Worm (Caenorhabditis elegans): Measurements from ENCODE around the gene dct-14.

dct-14 gene

DNA sequence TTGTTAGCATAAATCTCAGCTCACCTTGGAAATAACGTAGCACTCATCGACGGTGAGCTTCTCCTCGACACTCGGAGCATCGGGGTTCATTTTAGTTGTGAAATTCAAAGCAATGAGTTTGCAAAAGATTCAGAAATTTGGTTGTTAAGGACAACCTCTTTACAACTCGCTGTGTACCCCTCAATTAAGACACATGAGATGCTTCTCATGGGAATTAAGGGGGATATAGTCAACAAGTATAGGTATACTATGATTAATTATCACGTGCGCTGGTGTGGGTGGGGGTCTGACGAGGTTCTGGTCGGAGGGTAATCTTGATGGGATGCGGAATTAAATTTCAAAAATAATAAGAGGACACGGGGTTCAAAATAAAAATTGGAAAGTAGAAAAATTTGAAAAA lies at the start of gene dct-14:
dct-14 (minus strand) TSS at position 101 of the 400 bp plus-strand sequence.
- TF ChIP-seq aly-2 (tag; optimal IDR thresholded peaks at IDR 0.05): no peak
- TF ChIP-seq gmeb-1 (tag; optimal IDR thresholded peaks at IDR 0.05): no peak
- no peak for TF ChIP-seq ZK546.5 (tag; optimal IDR thresholded peaks at IDR 0.05)
- no peak for TF ChIP-seq ztf-1 (GFP tag; conservative IDR thresholded peaks at IDR 0.05)
- TF ChIP-seq ztf-11 (tag; optimal IDR thresholded peaks at IDR 0.05): no peak
- TF ChIP-seq peb-1 (tag; optimal IDR thresholded peaks at IDR 0.05): no peak
- no peak for TF ChIP-seq mbf-1 (tag; optimal IDR thresholded peaks at IDR 0.05)
- no peak for TF ChIP-seq mdl-1 (tag; optimal IDR thresholded peaks at IDR 0.05)

DNA sequence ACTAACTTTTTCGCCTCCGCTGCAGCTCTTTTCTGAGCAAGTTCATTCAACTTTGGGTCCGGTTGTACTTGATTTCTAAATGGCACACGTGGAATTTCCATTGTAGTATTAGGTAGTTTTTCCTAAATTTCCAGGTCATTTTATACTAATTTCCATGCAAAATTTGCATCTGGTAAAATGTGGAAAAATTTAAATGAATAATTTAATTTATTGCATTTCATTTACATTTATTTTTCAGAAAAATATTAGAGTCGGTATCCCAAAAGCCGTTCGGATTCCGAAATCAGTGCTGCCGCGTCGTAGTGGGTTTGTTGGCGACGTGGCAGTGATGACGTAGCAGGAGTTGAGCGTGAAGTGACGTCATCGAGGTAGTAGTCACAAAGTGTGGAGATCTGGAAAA lies 46.7 kb upstream of the dct-14 start, which contains the start of gene Y38H6C.18:
Y38H6C.18 (minus strand) TSS at position 101 of the 400 bp plus-strand sequence.
- no peak for TF ChIP-seq gmeb-1 (tag; optimal IDR thresholded peaks at IDR 0.05)
- TF ChIP-seq nhr-25 (tag; optimal IDR thresholded peaks at IDR 0.05): no peak
- no peak for TF ChIP-seq nhr-21 (tag; optimal IDR thresholded peaks at IDR 0.05)
- no peak for TF ChIP-seq unc-62 (GFP tag; optimal IDR thresholded peaks at IDR 0.05)

DNA sequence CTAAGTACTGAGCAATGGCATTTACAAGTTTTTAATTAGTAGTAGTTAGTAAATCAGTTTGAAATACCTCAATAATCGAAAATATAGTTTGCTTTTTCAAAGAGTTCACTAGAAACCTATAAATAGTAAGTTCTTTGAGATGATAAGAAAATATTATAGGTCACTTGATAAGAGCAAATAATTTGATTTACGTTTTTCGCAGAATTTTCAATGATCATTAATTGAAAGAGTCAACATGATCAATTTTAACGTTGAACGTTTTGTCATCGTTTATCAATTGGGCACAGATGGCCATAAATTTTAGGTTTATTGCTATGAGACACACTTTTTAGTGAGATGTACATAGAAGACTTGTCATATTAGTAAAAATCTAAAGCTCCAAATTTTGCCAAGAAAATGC lies 45.4 kb upstream of the dct-14 start:
- TF ChIP-seq unc-62 (GFP tag; optimal IDR thresholded peaks at IDR 0.05) (no peak), fos-1 (tag; optimal IDR thresholded peaks at IDR 0.05) (peak; percentile 10), nhr-23 (tag; optimal IDR thresholded peaks at IDR 0.05) (no peak)

DNA sequence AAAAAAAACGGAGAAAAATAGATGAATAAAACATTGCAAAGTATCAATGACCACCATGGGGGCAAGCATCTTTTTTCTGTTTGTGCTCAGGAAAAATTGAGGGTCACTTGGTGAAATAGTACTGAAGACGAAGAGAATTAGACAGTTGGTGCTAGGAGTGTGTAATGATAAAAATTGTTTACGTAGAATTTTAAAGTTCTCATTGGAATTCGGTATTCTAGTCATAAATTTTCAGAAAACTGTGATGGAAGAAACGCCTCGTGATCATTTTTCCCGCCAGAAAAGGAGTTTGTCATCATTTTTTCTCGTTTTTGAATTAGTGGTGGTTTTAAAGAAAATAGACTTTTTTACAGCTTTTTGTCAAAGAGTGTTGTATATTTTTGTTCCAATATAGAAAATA lies 44.3 kb upstream of the dct-14 start:
- TF ChIP-seq zag-1 (tag; optimal IDR thresholded peaks at IDR 0.05) (no peak), gmeb-1 (tag; optimal IDR thresholded peaks at IDR 0.05) (peak; percentile 19), skn-1 (tag; optimal IDR thresholded peaks at IDR 0.05) (peak; percentile 79), nhr-129 (tag; optimal IDR thresholded peaks at IDR 0.05) (no peak), nhr-237 (tag; optimal IDR thresholded peaks at IDR 0.05) (no peak)

DNA sequence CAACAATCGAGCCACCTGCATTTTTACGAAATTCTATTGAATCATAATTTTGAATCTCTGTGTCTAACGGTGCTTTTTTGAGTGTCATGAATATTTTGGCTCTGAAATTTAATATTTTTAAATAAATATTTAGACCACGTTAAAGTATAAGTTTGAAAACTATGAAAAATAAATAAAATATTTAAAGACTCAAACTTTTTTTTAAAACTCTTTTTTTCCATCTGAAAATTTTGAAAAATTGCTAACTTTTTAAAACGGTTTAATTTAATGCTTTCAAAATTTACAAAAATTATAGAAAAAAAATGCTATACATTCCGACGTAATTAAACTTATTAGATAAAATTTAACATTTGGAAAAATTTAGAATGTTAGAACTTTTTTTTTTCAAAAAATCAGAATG lies 43.8 kb upstream of the dct-14 start, which contains the start of gene slc-36.3:
slc-36.3 (minus strand) TSS at position 101 of the 400 bp plus-strand sequence.
- TF ChIP-seq skn-1 (tag; optimal IDR thresholded peaks at IDR 0.05): no peak
- TF ChIP-seq ztf-11 (tag; optimal IDR thresholded peaks at IDR 0.05): no peak
- no peak for TF ChIP-seq mdl-1 (tag; optimal IDR thresholded peaks at IDR 0.05)
- TF ChIP-seq ztf-1 (GFP tag; conservative IDR thresholded peaks at IDR 0.05): no peak
- TF ChIP-seq lin-39 (tag; optimal IDR thresholded peaks at IDR 0.05): no peak
- TF ChIP-seq R02D3.7 (tag; optimal IDR thresholded peaks at IDR 0.05): no peak
- TF ChIP-seq fos-1 (tag; optimal IDR thresholded peaks at IDR 0.05): no peak
- no peak for TF ChIP-seq mab-5 (tag; optimal IDR thresholded peaks at IDR 0.05)
- no peak for TF ChIP-seq nhr-11 (tag; optimal IDR thresholded peaks at IDR 0.05)
- TF ChIP-seq nhr-12 (tag; optimal IDR thresholded peaks at IDR 0.05): no peak
- TF ChIP-seq lin-13 (GFP tag; optimal IDR thresholded peaks at IDR 0.05): no peak
- TF ChIP-seq peb-1 (tag; optimal IDR thresholded peaks at IDR 0.05): no peak
- no peak for TF ChIP-seq alr-1 (tag; optimal IDR thresholded peaks at IDR 0.05)
- no peak for TF ChIP-seq nhr-25 (tag; optimal IDR thresholded peaks at IDR 0.05)
- no peak for TF ChIP-seq C34F6.9 (tag; optimal IDR thresholded peaks at IDR 0.05)

DNA sequence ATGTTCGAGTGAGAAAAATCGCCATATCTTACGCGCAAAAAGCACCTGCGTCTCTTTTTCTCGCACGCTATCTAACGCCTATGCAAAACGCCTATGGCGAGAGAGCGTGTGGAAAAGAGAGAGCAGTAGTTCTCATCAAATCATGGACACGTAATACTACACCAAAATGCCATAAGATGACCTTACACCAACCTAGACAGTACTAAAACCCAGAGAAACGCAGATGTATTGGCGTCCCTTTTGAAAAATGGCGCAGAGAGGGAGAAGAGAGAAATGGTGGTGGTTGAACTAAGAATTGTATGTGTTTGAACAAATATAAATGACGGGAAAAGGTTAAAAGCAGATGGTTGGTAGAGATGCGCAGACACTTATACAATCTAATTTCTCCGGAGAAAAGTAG lies 38.8 kb upstream of the dct-14 start, which contains the start of gene Y38H6C.16:
Y38H6C.16 (minus strand) TSS at position 293 of the 400 bp plus-strand sequence.
- TF ChIP-seq elt-3 (tag; optimal IDR thresholded peaks at IDR 0.05): no peak
- TF ChIP-seq blmp-1 (tag; optimal IDR thresholded peaks at IDR 0.05; ENCODE audit: insufficient read depth): no peak
- TF ChIP-seq alr-1 (tag; optimal IDR thresholded peaks at IDR 0.05): no peak
- TF ChIP-seq unc-62 (GFP tag; optimal IDR thresholded peaks at IDR 0.05): no peak
- no peak for TF ChIP-seq zag-1 (tag; optimal IDR thresholded peaks at IDR 0.05)
- no peak for TF ChIP-seq nhr-6 (tag; optimal IDR thresholded peaks at IDR 0.05)
- no peak for TF ChIP-seq lsy-2 (tag; optimal IDR thresholded peaks at IDR 0.05)
- no peak for TF ChIP-seq nhr-237 (tag; optimal IDR thresholded peaks at IDR 0.05)
- TF ChIP-seq ama-1 (optimal IDR thresholded peaks at IDR 0.05): no peak
- TF ChIP-seq ztf-4 (tag; optimal IDR thresholded peaks at IDR 0.05): no peak
- no peak for TF ChIP-seq peb-1 (tag; optimal IDR thresholded peaks at IDR 0.05)

DNA sequence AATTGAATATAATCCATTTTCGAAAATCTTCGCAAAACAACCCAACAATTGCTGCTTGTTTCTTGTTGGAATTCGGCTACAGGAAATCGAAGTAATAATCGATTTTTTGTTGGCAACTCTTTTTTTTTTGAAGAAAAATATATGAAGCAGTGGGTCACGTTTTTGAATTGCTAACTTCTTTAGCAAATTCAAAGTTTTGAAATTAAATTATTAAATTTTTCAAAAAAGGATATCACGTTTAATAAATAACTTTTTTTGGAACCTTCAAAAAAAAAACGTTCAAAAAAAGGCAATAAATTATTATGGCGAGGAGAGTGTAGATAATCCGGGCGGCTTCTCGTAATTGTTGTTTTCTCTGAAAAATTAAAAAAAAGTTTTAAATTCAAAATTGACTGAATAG lies 35.9 kb upstream of the dct-14 start, which contains the start of gene Y38H6C.15:
Y38H6C.15 (minus strand) TSS at position 101 of the 400 bp plus-strand sequence.
- TF ChIP-seq aly-2 (tag; optimal IDR thresholded peaks at IDR 0.05) (no peak), lin-11 (tag; optimal IDR thresholded peaks at IDR 0.05) (no peak), ceh-16 (tag; optimal IDR thresholded peaks at IDR 0.05) (no peak), alr-1 (tag; optimal IDR thresholded peaks at IDR 0.05) (no peak), fos-1 (tag; optimal IDR thresholded peaks at IDR 0.05) (no peak), dmd-4 (tag; optimal IDR thresholded peaks at IDR 0.05) (no peak)

Data from whole organism, L2 larva.